Worm (Caenorhabditis elegans) whole organism, early embryonic: ENCODE measurements around the gene nra-3.

Experiments used
- B0310.2 ChIP-seq: sonication (generic microtip); optimal IDR thresholded peaks from 2 replicates; lab custom pipeline; 2016; ENCODE audit warnings: mild to moderate bottlenecking, missing genetic modification characterization, missing compliant biosample characterization
- F13C5.2 ChIP-seq: sonication (generic microtip); optimal IDR thresholded peaks from 2 replicates; lab custom pipeline; 2017; ENCODE audit warnings: mild to moderate bottlenecking, missing genetic modification characterization, inconsistent platforms, missing compliant biosample characterization
- aly-1 ChIP-seq: sonication (generic microtip); optimal IDR thresholded peaks from 2 replicates; lab custom pipeline; 2016; ENCODE audit warnings: missing genetic modification characterization, missing compliant biosample characterization
- ama-1 ChIP-seq: fragments of 150-350 bp; optimal IDR thresholded peaks from 2 replicates; lab custom pipeline; 2014
- ceh-13 ChIP-seq: fragments of 200-800 bp; sonication (Bioruptor generic); optimal IDR thresholded peaks from 2 replicates; lab custom pipeline; 2018; ENCODE audit warnings: mild to moderate bottlenecking, missing genetic modification characterization, missing compliant biosample characterization
- ets-7 ChIP-seq: sonication (generic microtip); optimal IDR thresholded peaks from 2 replicates; lab custom pipeline; 2016; ENCODE audit warnings: missing genotype, missing genetic modification characterization, missing compliant biosample characterization
- flt-1 ChIP-seq: fragments of 200-800 bp; sonication (Bioruptor generic); IDR thresholded peaks from 2 replicates; pipeline ENCODE4 v1.3.6; 2022; ENCODE audit warnings: missing genetic modification characterization, missing compliant biosample characterization
- hmg-4 ChIP-seq: fragments of 200-800 bp; sonication (Bioruptor generic); optimal IDR thresholded peaks from 2 replicates; lab custom pipeline; 2018; ENCODE audit warnings: mild to moderate bottlenecking, missing genetic modification characterization, missing compliant biosample characterization
- hnd-1 ChIP-seq: sonication (generic microtip); optimal IDR thresholded peaks from 2 replicates; lab custom pipeline; 2016; ENCODE audit warnings: missing genetic modification characterization, missing compliant biosample characterization
- pes-1 ChIP-seq: fragments of 200-800 bp; sonication (Bioruptor generic); IDR thresholded peaks from 2 replicates; pipeline ENCODE4 v1.3.6; 2022; ENCODE audit warnings: missing genetic modification reagents, missing genetic modification characterization, missing compliant biosample characterization
- scrt-1 ChIP-seq: fragments of 200-800 bp; sonication (Bioruptor generic); IDR thresholded peaks from 2 replicates; pipeline ENCODE4 v1.3.6; 2022; ENCODE audit warnings: missing genetic modification characterization, missing compliant biosample characterization
- sea-1 ChIP-seq: fragments of 200-800 bp; sonication (Bioruptor generic); conservative IDR thresholded peaks from 2 replicates; pipeline ENCODE4 v1.3.6; 2022; ENCODE audit warnings: missing genetic modification characterization, missing compliant biosample characterization
- tbx-37 ChIP-seq: fragments of 200-800 bp; sonication (Bioruptor generic); conservative IDR thresholded peaks from 2 replicates; pipeline ENCODE4 v1.3.6; 2022; ENCODE audit warnings: missing genetic modification reagents, missing genetic modification characterization, missing compliant biosample characterization
- tra-4 ChIP-seq: sonication (generic microtip); optimal IDR thresholded peaks from 2 replicates; lab custom pipeline; 2017; ENCODE audit warnings: missing genetic modification characterization, missing compliant biosample characterization

DNA sequence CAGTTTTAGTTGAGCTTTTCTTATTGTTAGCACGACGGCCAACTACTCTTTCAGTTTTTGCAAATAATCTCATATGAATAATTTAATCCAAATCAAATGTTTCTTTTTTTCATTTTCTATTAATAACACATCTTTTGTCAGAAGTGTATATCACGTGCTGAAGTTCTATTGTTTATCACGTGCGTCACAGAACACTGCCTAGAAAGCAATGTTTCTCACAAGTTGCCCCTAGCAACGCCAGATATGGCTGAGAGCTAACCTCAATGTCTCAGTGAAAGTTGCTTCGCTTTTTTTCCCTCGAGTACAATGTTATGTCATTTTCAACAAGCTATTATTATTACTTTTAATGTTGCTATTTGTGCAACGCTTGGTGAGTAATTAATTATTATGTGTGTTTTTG, 3.3 kb downstream of the nra-3 start:
- TF ChIP-seq ama-1 (no peak), B0310.2 (tag; lab: Kevin White, UChicago) (no peak), flt-1 (GFP tag; lab: Robert Waterston, UW) (no peak), F13C5.2 (tag; lab: Kevin White, UChicago) (no peak), ceh-13 (GFP tag; lab: Kevin White, UChicago) (no peak), aly-1 (no peak), tbx-37 (GFP tag; lab: Robert Waterston, UW) (no peak), ets-7 (tag; lab: Kevin White, UChicago) (no peak), tra-4 (tag; lab: Kevin White, UChicago) (no peak), hnd-1 (tag; lab: Kevin White, UChicago) (no peak), hmg-4 (GFP tag; lab: Kevin White, UChicago) (no peak), sea-1 (GFP tag; lab: Robert Waterston, UW) (no peak), pes-1 (GFP tag; lab: Robert Waterston, UW) (no peak), scrt-1 (no peak)
